Fruit fly (Drosophila melanogaster) whole organism, embryonic: ENCODE measurements around the gene fne.
A peak's percentile ranks its signal among the peaks of the same experiment; 100 is the strongest.

ENCODE experiments used
- CG10959 ChIP-seq: fragments of 200-800 bp; sonication (Bioruptor generic); IDR thresholded peaks from 2 replicates; pipeline ENCODE4 v1.3.6; 2022; ENCODE audit warnings: missing biosample characterization, missing genetic modification characterization
- CG5245 ChIP-seq: fragments of 200-800 bp; sonication (Bioruptor generic); optimal IDR thresholded peaks from 3 replicates; lab custom pipeline; 2016; ENCODE audit warnings: missing biosample characterization, missing genetic modification characterization

dm6 chrX:12925426-12926256 lies 8.4 kb downstream of the fne start:
- TF ChIP-seq CG10959 (GFP tag; lab: Robert Waterston, UW) (peak; percentile 72), CG5245 (GFP tag; lab: Kevin White, UChicago) (peak; percentile 1)
